Fruit fly (Drosophila melanogaster) whole organism, embryonic: ENCODE measurements around the gene mRpS9.

ENCODE experiments used
- Blimp-1 ChIP-seq: fragments of 200-800 bp; sonication (Bioruptor generic); optimal IDR thresholded peaks from 3 replicates; lab custom pipeline; 2018; ENCODE audit warnings: missing biosample characterization, missing genetic modification characterization, mild to moderate bottlenecking, moderate library complexity, missing genetic modification reagents
- CG10565 ChIP-seq: fragments of 200-800 bp; sonication (Bioruptor generic); optimal IDR thresholded peaks from 3 replicates; lab custom pipeline; 2016; ENCODE audit warnings: missing biosample characterization, mild to moderate bottlenecking, missing genetic modification characterization
- CG11398 ChIP-seq: fragments of 200-800 bp; sonication (Bioruptor generic); optimal IDR thresholded peaks from 2 replicates; lab custom pipeline; 2016; ENCODE audit warnings: missing biosample characterization, missing genetic modification characterization
- CG12391 ChIP-seq: fragments of 200-800 bp; sonication (Bioruptor generic); optimal IDR thresholded peaks from 3 replicates; lab custom pipeline; 2018; ENCODE audit warnings: missing biosample characterization, mild to moderate bottlenecking, missing genetic modification characterization, moderate library complexity
- CG13296 ChIP-seq: fragments of 200-800 bp; sonication (Bioruptor generic); optimal IDR thresholded peaks from 3 replicates; lab custom pipeline; 2018; ENCODE audit warnings: missing biosample characterization, mild to moderate bottlenecking, missing genetic modification characterization
- CG14050 ChIP-seq: fragments of 200-800 bp; sonication (Bioruptor generic); IDR thresholded peaks from 3 replicates; pipeline ENCODE4 v1.3.6; 2022; ENCODE audit warnings: missing biosample characterization, missing genetic modification characterization
- CG1647 ChIP-seq: fragments of 200-800 bp; sonication (Bioruptor generic); optimal IDR thresholded peaks from 3 replicates; lab custom pipeline; 2016; ENCODE audit warnings: missing biosample characterization, missing genetic modification characterization
- CG17361 ChIP-seq: fragments of 200-800 bp; sonication (Bioruptor generic); IDR thresholded peaks from 3 replicates; pipeline ENCODE4 v1.3.6; 2022; ENCODE audit warnings: missing biosample characterization, missing genetic modification characterization
- CG17568 ChIP-seq: fragments of 200-800 bp; sonication (Bioruptor generic); optimal IDR thresholded peaks from 2 replicates; lab custom pipeline; 2018; ENCODE audit warnings: missing biosample characterization, mild to moderate bottlenecking, missing genetic modification characterization, moderate library complexity
- CG2202 ChIP-seq: fragments of 200-800 bp; sonication (Bioruptor generic); optimal IDR thresholded peaks from 2 replicates; lab custom pipeline; 2018; ENCODE audit warnings: missing biosample characterization, mild to moderate bottlenecking, missing genetic modification characterization
- CG31388 ChIP-seq: fragments of 200-800 bp; sonication (Bioruptor generic); optimal IDR thresholded peaks from 2 replicates; lab custom pipeline; 2016; ENCODE audit warnings: missing biosample characterization, missing genetic modification characterization
- CG3407 ChIP-seq: fragments of 200-800 bp; sonication (Bioruptor generic); optimal IDR thresholded peaks from 2 replicates; lab custom pipeline; 2018; ENCODE audit warnings: missing biosample characterization, mild to moderate bottlenecking, missing genetic modification characterization
- CG34224 ChIP-seq: fragments of 200-800 bp; sonication (Bioruptor generic); IDR thresholded peaks from 3 replicates; pipeline ENCODE4 v1.3.6; 2022; ENCODE audit warnings: missing biosample characterization, missing genetic modification characterization; ENCODE audit not compliant: partially characterized antibody
- CG4617 ChIP-seq: fragments of 200-800 bp; sonication (Bioruptor generic); optimal IDR thresholded peaks from 3 replicates; lab custom pipeline; 2016; ENCODE audit warnings: missing biosample characterization, missing genetic modification characterization, borderline replicate concordance
- CG4707 ChIP-seq: fragments of 200-800 bp; sonication (Bioruptor generic); optimal IDR thresholded peaks from 2 replicates; lab custom pipeline; 2018; ENCODE audit warnings: missing biosample characterization, mild to moderate bottlenecking, missing genetic modification characterization, moderate library complexity
- CG5245 ChIP-seq: fragments of 200-800 bp; sonication (Bioruptor generic); optimal IDR thresholded peaks from 3 replicates; lab custom pipeline; 2016; ENCODE audit warnings: missing biosample characterization, missing genetic modification characterization
- CG5953 ChIP-seq: fragments of 200-800 bp; sonication (Bioruptor generic); IDR thresholded peaks from 2 replicates; pipeline ENCODE4 v1.3.6; 2022; ENCODE audit warnings: missing biosample characterization, missing genetic modification characterization
- CG6254 ChIP-seq: fragments of 200-800 bp; sonication (Bioruptor generic); optimal IDR thresholded peaks from 3 replicates; lab custom pipeline; 2017; ENCODE audit warnings: mild to moderate bottlenecking, missing biosample characterization, missing genetic modification reagents, missing genetic modification characterization
- CG7556 ChIP-seq: fragments of 200-800 bp; sonication (Bioruptor generic); optimal IDR thresholded peaks from 2 replicates; lab custom pipeline; 2017; ENCODE audit warnings: missing biosample characterization, mild to moderate bottlenecking, missing genetic modification characterization
- CG7963 ChIP-seq: fragments of 200-800 bp; sonication (Bioruptor generic); IDR thresholded peaks from 3 replicates; pipeline ENCODE4 v1.3.6; 2022; ENCODE audit warnings: missing biosample characterization, missing genetic modification characterization; ENCODE audit not compliant: partially characterized antibody
- Dek ChIP-seq: fragments of 200-800 bp; sonication (Bioruptor generic); optimal IDR thresholded peaks from 3 replicates; lab custom pipeline; 2019; ENCODE audit warnings: missing biosample characterization, mild to moderate bottlenecking, missing genetic modification characterization, moderate library complexity
- Ets65A ChIP-seq: fragments of 200-800 bp; sonication (Bioruptor generic); peaks from one replicate; lab custom pipeline; 2016; ENCODE audit warnings: missing biosample characterization, missing genetic modification characterization
- Fer1 ChIP-seq: fragments of 200-800 bp; sonication (Bioruptor generic); optimal IDR thresholded peaks from 2 replicates; lab custom pipeline; 2017; ENCODE audit warnings: missing biosample characterization, mild to moderate bottlenecking, missing genetic modification characterization
- Hand ChIP-seq: fragments of 200-800 bp; sonication (Bioruptor generic); optimal IDR thresholded peaks from 2 replicates; lab custom pipeline; 2017; ENCODE audit warnings: mild to moderate bottlenecking, missing biosample characterization, missing genetic modification reagents, missing genetic modification characterization
- Hmr ChIP-seq: fragments of 200-800 bp; sonication (Bioruptor generic); optimal IDR thresholded peaks from 3 replicates; lab custom pipeline; 2017; ENCODE audit warnings: mild to moderate bottlenecking, missing biosample characterization, missing genetic modification reagents, missing genetic modification characterization
- Hr39 ChIP-seq: fragments of >200 bp; optimal IDR thresholded peaks from 2 replicates; lab custom pipeline; 2017
- Meics ChIP-seq: fragments of 200-800 bp; sonication (Bioruptor generic); optimal IDR thresholded peaks from 2 replicates; lab custom pipeline; 2017; ENCODE audit warnings: missing biosample characterization, mild to moderate bottlenecking, missing genetic modification characterization
- amos ChIP-seq: fragments of 200-800 bp; sonication (Bioruptor generic); IDR thresholded peaks from 2 replicates; pipeline ENCODE4 v1.3.6; 2022; ENCODE audit warnings: missing biosample characterization, missing genetic modification characterization; ENCODE audit not compliant: partially characterized antibody
- aop ChIP-seq: fragments of 200-800 bp; sonication (Bioruptor generic); IDR thresholded peaks from 2 replicates; pipeline ENCODE4 v1.3.6; 2022; ENCODE audit warnings: missing biosample characterization, missing genetic modification characterization
- ato ChIP-seq: fragments of 200-800 bp; sonication (Bioruptor generic); IDR thresholded peaks from 2 replicates; pipeline ENCODE4 v1.3.6; 2022; ENCODE audit warnings: missing biosample characterization, missing genetic modification characterization; ENCODE audit not compliant: partially characterized antibody
- bigmax ChIP-seq: fragments of 200-800 bp; sonication (Bioruptor generic); optimal IDR thresholded peaks from 2 replicates; lab custom pipeline; 2018; ENCODE audit warnings: missing biosample characterization, mild to moderate bottlenecking, missing genetic modification characterization
- croc ChIP-seq: fragments of 200-800 bp; sonication (Bioruptor generic); conservative IDR thresholded peaks from 3 replicates; pipeline ENCODE4 v1.3.6; 2022; ENCODE audit warnings: missing biosample characterization, missing genetic modification characterization
- da ChIP-seq: fragments of 200-800 bp; sonication (Bioruptor generic); optimal IDR thresholded peaks from 2 replicates; lab custom pipeline; 2016; ENCODE audit warnings: missing biosample characterization, missing genetic modification characterization
- dmrt11E ChIP-seq: fragments of 200-800 bp; sonication (Bioruptor generic); optimal IDR thresholded peaks from 3 replicates; lab custom pipeline; 2018; ENCODE audit warnings: missing biosample characterization, mild to moderate bottlenecking, missing genetic modification characterization, moderate library complexity
- gcm2 ChIP-seq: fragments of 200-800 bp; sonication (Bioruptor generic); optimal IDR thresholded peaks from 2 replicates; lab custom pipeline; 2016; ENCODE audit warnings: missing biosample characterization, missing genetic modification characterization
- grau ChIP-seq: fragments of 200-800 bp; optimal IDR thresholded peaks from 3 replicates; lab custom pipeline; 2019; ENCODE audit warnings: missing biosample characterization, mild to moderate bottlenecking, missing genetic modification characterization, moderate library complexity
- insv ChIP-seq, 2 experiments: fragments of 200-800 bp; sonication (Bioruptor generic); optimal IDR thresholded peaks; 3 replicates each; lab custom pipeline; 2016 to 2018; ENCODE audit warnings: missing biosample characterization in 2 of 2, missing genetic modification characterization in 2 of 2
- ken ChIP-seq: fragments of 200-800 bp; sonication (Bioruptor generic); IDR thresholded peaks from 3 replicates; pipeline ENCODE4 v1.3.6; 2022; ENCODE audit warnings: missing biosample characterization, missing genetic modification characterization
- knrl ChIP-seq: fragments of 200-800 bp; sonication (Bioruptor generic); IDR thresholded peaks from 3 replicates; pipeline ENCODE4 v1.3.6; 2022; ENCODE audit warnings: missing biosample characterization, missing genetic modification characterization; ENCODE audit not compliant: partially characterized antibody
- lbe ChIP-seq: fragments of 200-800 bp; sonication (Bioruptor generic); optimal IDR thresholded peaks from 2 replicates; lab custom pipeline; 2016; ENCODE audit warnings: missing biosample characterization, mild to moderate bottlenecking, missing genetic modification characterization
- lola ChIP-seq, 3 experiments: fragments of >200 bp in 2 of 3; fragments of 200-800 bp in 1 of 3; sonication (Bioruptor generic) in 1 of 3; optimal IDR thresholded peaks; 2 replicates each; lab custom pipeline; 2017 to 2019; ENCODE audit warnings: missing biosample characterization in 3 of 3, missing genetic modification characterization in 3 of 3, mild to moderate bottlenecking in 1 of 3, moderate library complexity in 1 of 3
- luna ChIP-seq: fragments of 200-800 bp; sonication (Bioruptor generic); optimal IDR thresholded peaks from 2 replicates; lab custom pipeline; 2016; ENCODE audit warnings: missing biosample characterization, missing genetic modification characterization
- ranshi ChIP-seq: fragments of 200-800 bp; sonication (Bioruptor generic); IDR thresholded peaks from 2 replicates; pipeline ENCODE4 v1.3.6; 2022; ENCODE audit warnings: missing biosample characterization, missing genetic modification characterization
- ro ChIP-seq: fragments of 200-800 bp; sonication (Bioruptor generic); IDR thresholded peaks from 2 replicates; pipeline ENCODE4 v1.3.6; 2022; ENCODE audit warnings: missing biosample characterization, missing genetic modification characterization
- slbo ChIP-seq: fragments of 200-800 bp; sonication (Bioruptor generic); IDR thresholded peaks from 2 replicates; pipeline ENCODE4 v1.3.6; 2022; ENCODE audit warnings: missing biosample characterization, missing genetic modification characterization
- sna ChIP-seq: fragments of 200-800 bp; sonication (Bioruptor generic); IDR thresholded peaks from 2 replicates; pipeline ENCODE4 v1.3.6; 2022; ENCODE audit warnings: missing biosample characterization, missing genetic modification characterization; ENCODE audit not compliant: partially characterized antibody
- sqz ChIP-seq: fragments of 200-800 bp; sonication (Bioruptor generic); optimal IDR thresholded peaks from 3 replicates; lab custom pipeline; 2018; ENCODE audit warnings: missing biosample characterization, mild to moderate bottlenecking, missing genetic modification characterization
- tll ChIP-seq, 2 experiments: fragments of 200-800 bp in 1 of 2; fragments of >200 bp in 1 of 2; sonication (Bioruptor generic) in 1 of 2; optimal IDR thresholded peaks; 2 replicates each; lab custom pipeline; 2017 to 2019; ENCODE audit warnings: missing biosample characterization in 2 of 2, missing genetic modification characterization in 2 of 2, mild to moderate bottlenecking in 1 of 2, moderate library complexity in 1 of 2
- toy ChIP-seq: fragments of 200-800 bp; sonication (Bioruptor generic); IDR thresholded peaks from 2 replicates; pipeline ENCODE4 v1.3.6; 2022; ENCODE audit warnings: missing biosample characterization, missing genetic modification characterization
- tx ChIP-seq: fragments of 200-800 bp; sonication (Bioruptor generic); optimal IDR thresholded peaks from 2 replicates; lab custom pipeline; 2016; ENCODE audit warnings: missing biosample characterization, missing genetic modification characterization

The mRpS9 gene

dm6 chr3R:7886859-7887190 lies 15.6 kb downstream of the mRpS9 start, which contains the start of gene ArgRS-m (continued):
- TF ChIP-seq CG4617 (GFP tag; lab: Kevin White, UChicago), result peak; percentile 58
- TF ChIP-seq CG4707 (GFP tag; lab: Kevin White, UChicago), result no peak
- no peak for TF ChIP-seq da
- peak; percentile 33 for TF ChIP-seq CG13296 (GFP tag; lab: Kevin White, UChicago)
- TF ChIP-seq CG12391 (tag; lab: Kevin White, UChicago), result peak; percentile 53
- peak; percentile 65 for TF ChIP-seq tx (GFP tag; lab: Kevin White, UChicago)
- no peak for TF ChIP-seq CG31388 (GFP tag; lab: Kevin White, UChicago)
- no peak for TF ChIP-seq CG5245 (GFP tag; lab: Kevin White, UChicago)
- no peak for TF ChIP-seq Hand
- 0 out of 3 replicates have a peak, but pooled peaks have one; percentile 32 for TF ChIP-seq knrl
- TF ChIP-seq CG10565 (GFP tag; lab: Kevin White, UChicago), result no peak
- TF ChIP-seq Dek, result no peak
- no peak; the same call in 2 of the 3 replicates for TF ChIP-seq CG34224 (GFP tag; lab: Robert Waterston, UW)
- TF ChIP-seq dmrt11E (tag; lab: Kevin White, UChicago), result no peak
- peak; percentile 5 for TF ChIP-seq CG11398 (GFP tag; lab: Kevin White, UChicago)
- TF ChIP-seq CG1647, result no peak
- TF ChIP-seq amos (GFP tag; lab: Robert Waterston, UW), result no peak; the same call in 1 of the 2 replicates
- TF ChIP-seq sna (GFP tag; lab: Robert Waterston, UW), result peak; percentile 44; the same call in 1 of the 2 replicates
- TF ChIP-seq luna, result no peak
- TF ChIP-seq Hr39 (lab: Kevin White, UChicago), result no peak
- peak in 1 of 2 experiments; percentile 25 for TF ChIP-seq insv (GFP tag; optimal IDR thresholded peaks at IDR 0.05; lab: Kevin White, UChicago)
- no peak for TF ChIP-seq CG17568 (GFP tag; lab: Kevin White, UChicago)
- TF ChIP-seq CG7556 (GFP tag; lab: Kevin White, UChicago), result peak; percentile 51
- TF ChIP-seq CG3407 (GFP tag; lab: Kevin White, UChicago), result peak; percentile 25
- no peak for TF ChIP-seq tll (GFP tag; optimal IDR thresholded peaks at IDR 0.05; lab: Kevin White, UChicago)
- TF ChIP-seq Meics, result peak; percentile 49
- no peak for TF ChIP-seq lbe
- no peak for TF ChIP-seq CG7963 (GFP tag; lab: Robert Waterston, UW)
- peak; percentile 76 for TF ChIP-seq Fer1 (GFP tag; lab: Kevin White, UChicago)
- no peak for TF ChIP-seq Blimp-1 (GFP tag; lab: Kevin White, UChicago)
- peak; percentile 10 for TF ChIP-seq gcm2
- TF ChIP-seq ranshi (GFP tag; lab: Robert Waterston, UW), result no peak
- no peak for TF ChIP-seq aop
- no peak; the same call in 2 of the 3 replicates for TF ChIP-seq CG14050 (GFP tag; lab: Robert Waterston, UW)
- no peak for TF ChIP-seq lola (GFP tag; optimal IDR thresholded peaks at IDR 0.05; lab: Kevin White, UChicago)
- TF ChIP-seq Hmr (GFP tag; lab: Kevin White, UChicago), result peak; percentile 65
- TF ChIP-seq CG5953 (GFP tag; lab: Robert Waterston, UW), result no peak
- TF ChIP-seq ro, result no peak
- peak; percentile 34 for TF ChIP-seq Ets65A (GFP tag; lab: Kevin White, UChicago)
- no peak for TF ChIP-seq ken
- TF ChIP-seq slbo, result peak; percentile 83
- TF ChIP-seq ato (GFP tag; lab: Robert Waterston, UW), result 0 out of 2 replicates have a peak, but pooled peaks have one; percentile 8
- TF ChIP-seq CG17361, result no peak; the same call in 2 of the 3 replicates
- TF ChIP-seq CG2202 (tag; lab: Kevin White, UChicago), result no peak
- TF ChIP-seq toy, result 0 out of 2 replicates have a peak, but pooled peaks have one; percentile 5
- TF ChIP-seq bigmax, result peak; percentile 88
- TF ChIP-seq croc (GFP tag; lab: Robert Waterston, UW), result no peak
- TF ChIP-seq grau (tag; lab: Kevin White, UChicago), result peak; percentile 52
- TF ChIP-seq sqz (GFP tag; lab: Kevin White, UChicago), result no peak
- TF ChIP-seq CG6254 (GFP tag; lab: Kevin White, UChicago), result no peak
